Fruit fly (Drosophila melanogaster) S2 (cell line): ENCODE data around the gene CG18809.

Experiments used
- CG8478 ChIP-seq: fragments of >200 bp; optimal IDR thresholded peaks from 2 replicates; lab custom pipeline; 2018
- CTCF ChIP-seq, 2 experiments: fragments of >200 bp; optimal IDR thresholded peaks; 2 replicates each; lab custom pipeline; 2018

DNA sequence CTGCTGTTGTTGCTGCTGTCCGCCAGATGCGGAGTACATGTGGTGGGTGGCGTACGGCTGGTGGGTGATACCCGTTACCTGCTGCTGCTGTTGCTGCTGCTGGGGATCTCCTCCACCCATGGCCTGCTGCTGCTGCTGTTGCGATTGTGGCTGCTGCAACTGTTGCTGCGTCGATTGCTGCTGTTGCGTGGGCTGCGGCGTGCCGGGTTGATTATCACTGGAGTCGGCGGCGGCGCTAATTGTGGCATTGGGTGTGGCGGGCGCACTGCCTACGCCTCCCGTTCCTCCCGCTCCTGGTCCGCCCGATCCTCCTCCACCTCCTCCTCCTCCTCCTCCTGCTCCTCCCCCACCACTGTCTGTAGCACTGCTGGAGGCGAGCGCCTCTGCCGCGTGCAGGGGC is 37.7 kb upstream of the CG18809 start:
- TF ChIP-seq CTCF (optimal IDR thresholded peaks at IDR 0.05; lab: Kevin White, UChicago) (no peak), CG8478 (no peak)
